Worm (Caenorhabditis elegans) whole organism, mixed stage, embryonic: ENCODE data around the gene hsd-2.

Source experiments
- M03D4.4 ChIP-seq: sonication (generic microtip); optimal IDR thresholded peaks from 2 replicates; lab custom pipeline; 2017; ENCODE audit warnings: mild to moderate bottlenecking, missing genetic modification characterization, missing compliant biosample characterization
- bed-3 ChIP-seq: fragments of 200-800 bp; sonication (Bioruptor generic); optimal IDR thresholded peaks from 3 replicates; lab custom pipeline; 2018; ENCODE audit warnings: mild to moderate bottlenecking, missing genetic modification characterization, moderate library complexity, missing compliant biosample characterization
- blmp-1 ChIP-seq: fragments of 150-350 bp; optimal IDR thresholded peaks from 2 replicates; lab custom pipeline; 2014; ENCODE audit warnings: missing biosample characterization, missing genetic modification characterization
- ceh-43 ChIP-seq: fragments of 200-800 bp; sonication (Bioruptor generic); optimal IDR thresholded peaks from 2 replicates; lab custom pipeline; 2018; ENCODE audit warnings: mild to moderate bottlenecking, missing genetic modification characterization, moderate library complexity, missing compliant biosample characterization
- ceh-83 ChIP-seq: fragments of 200-800 bp; sonication (Bioruptor generic); optimal IDR thresholded peaks from 2 replicates; lab custom pipeline; 2018; ENCODE audit warnings: mild to moderate bottlenecking, missing genetic modification characterization, missing compliant biosample characterization
- ces-1 ChIP-seq: fragments of 150-350 bp; optimal IDR thresholded peaks from 2 replicates; lab custom pipeline; 2014; ENCODE audit warnings: missing biosample characterization, missing genetic modification reagents, missing genetic modification characterization
- cnd-1 ChIP-seq: fragments of 200-800 bp; sonication (Bioruptor generic); optimal IDR thresholded peaks from 2 replicates; lab custom pipeline; 2018; ENCODE audit warnings: mild to moderate bottlenecking, missing genetic modification characterization, missing compliant biosample characterization
- drap-1 ChIP-seq: fragments of 200-800 bp; sonication (Bioruptor generic); optimal IDR thresholded peaks from 3 replicates; lab custom pipeline; 2018; ENCODE audit warnings: mild to moderate bottlenecking, missing genetic modification characterization, missing compliant biosample characterization
- elt-1 ChIP-seq: sonication (generic microtip); optimal IDR thresholded peaks from 2 replicates; lab custom pipeline; 2017; ENCODE audit warnings: missing genetic modification characterization, mild to moderate bottlenecking, missing compliant biosample characterization, antibody characterized with exemption, moderate library complexity, borderline replicate concordance; ENCODE audit not compliant: insufficient read depth
- elt-3 ChIP-seq: fragments of 150-350 bp; optimal IDR thresholded peaks from 2 replicates; lab custom pipeline; 2014; ENCODE audit warnings: missing biosample characterization, missing genetic modification characterization
- flh-1 ChIP-seq: fragments of 200-800 bp; sonication (Bioruptor generic); optimal IDR thresholded peaks from 2 replicates; lab custom pipeline; 2018; ENCODE audit warnings: mild to moderate bottlenecking, missing genetic modification characterization, moderate library complexity, missing compliant biosample characterization
- ham-2 ChIP-seq: fragments of 200-800 bp; sonication (Bioruptor generic); optimal IDR thresholded peaks from 2 replicates; lab custom pipeline; 2018; ENCODE audit warnings: mild to moderate bottlenecking, missing genetic modification characterization, missing compliant biosample characterization
- hlh-1 ChIP-seq: fragments of 150-350 bp; optimal IDR thresholded peaks from 2 replicates; lab custom pipeline; 2014; ENCODE audit warnings: missing biosample characterization, missing genetic modification reagents, missing genetic modification characterization
- lin-13 ChIP-seq: fragments of 150-350 bp; optimal IDR thresholded peaks from 2 replicates; lab custom pipeline; 2014; ENCODE audit warnings: missing biosample characterization, missing genetic modification characterization
- lin-32 ChIP-seq: fragments of 200-800 bp; sonication (Bioruptor generic); optimal IDR thresholded peaks from 2 replicates; lab custom pipeline; 2018; ENCODE audit warnings: mild to moderate bottlenecking, missing genetic modification characterization, missing compliant biosample characterization
- lsy-2 ChIP-seq: fragments of 150-350 bp; optimal IDR thresholded peaks from 2 replicates; lab custom pipeline; 2014; ENCODE audit warnings: missing biosample characterization, missing genetic modification characterization
- mab-5 ChIP-seq: fragments of 150-350 bp; optimal IDR thresholded peaks from 2 replicates; lab custom pipeline; 2014; ENCODE audit warnings: missing biosample characterization, missing genetic modification characterization
- nhr-12 ChIP-seq: fragments of 150-350 bp; optimal IDR thresholded peaks from 2 replicates; lab custom pipeline; 2014; ENCODE audit warnings: missing biosample characterization, missing genetic modification characterization
- nhr-2 ChIP-seq: fragments of 150-350 bp; optimal IDR thresholded peaks from 2 replicates; lab custom pipeline; 2014; ENCODE audit warnings: missing biosample characterization, missing genetic modification characterization
- nhr-237 ChIP-seq: fragments of 150-350 bp; optimal IDR thresholded peaks from 2 replicates; lab custom pipeline; 2014; ENCODE audit warnings: missing biosample characterization, missing genetic modification characterization
- nhr-28 ChIP-seq: fragments of 150-350 bp; optimal IDR thresholded peaks from 2 replicates; lab custom pipeline; 2014; ENCODE audit warnings: missing biosample characterization, missing genetic modification characterization
- nhr-76 ChIP-seq: sonication (generic microtip); optimal IDR thresholded peaks from 2 replicates; lab custom pipeline; 2017; ENCODE audit warnings: missing biosample characterization, missing genetic modification characterization
- pha-4 ChIP-seq: fragments of 150-350 bp; optimal IDR thresholded peaks from 2 replicates; lab custom pipeline; 2018; ENCODE audit warnings: missing biosample characterization, missing genetic modification reagents, missing genetic modification characterization
- sem-2 ChIP-seq: fragments of 200-800 bp; sonication (Bioruptor generic); optimal IDR thresholded peaks from 2 replicates; lab custom pipeline; 2018; ENCODE audit warnings: mild to moderate bottlenecking, missing genetic modification characterization, missing compliant biosample characterization
- snpc-4 ChIP-seq: fragments of 150-350 bp; optimal IDR thresholded peaks from 2 replicates; lab custom pipeline; 2014; ENCODE audit warnings: missing biosample characterization, missing genetic modification characterization
- sptf-1 ChIP-seq: sonication (generic microtip); optimal IDR thresholded peaks from 2 replicates; lab custom pipeline; 2017; ENCODE audit warnings: mild to moderate bottlenecking, missing genetic modification characterization, moderate library complexity, missing compliant biosample characterization
- tbx-8 ChIP-seq: fragments of 200-800 bp; sonication (Bioruptor generic); optimal IDR thresholded peaks from 2 replicates; lab custom pipeline; 2018; ENCODE audit warnings: mild to moderate bottlenecking, missing genetic modification characterization, moderate library complexity, missing compliant biosample characterization
- unc-39 ChIP-seq: fragments of 150-350 bp; optimal IDR thresholded peaks from 2 replicates; lab custom pipeline; 2014; ENCODE audit warnings: missing biosample characterization, missing genetic modification characterization
- unc-62 ChIP-seq: fragments of 150-350 bp; optimal IDR thresholded peaks from 2 replicates; lab custom pipeline; 2014; ENCODE audit warnings: missing biosample characterization, missing genetic modification reagents, missing genetic modification characterization
- zip-8 ChIP-seq: fragments of 150-350 bp; optimal IDR thresholded peaks from 2 replicates; lab custom pipeline; 2014; ENCODE audit warnings: missing biosample characterization, missing genetic modification characterization
- ztf-11 ChIP-seq: fragments of 150-350 bp; optimal IDR thresholded peaks from 2 replicates; lab custom pipeline; 2014; ENCODE audit warnings: missing biosample characterization, missing genetic modification characterization

hsd-2 gene

ce11 chrX:4972039-4972581, 32.9 kb upstream of the hsd-2 start:
- TF ChIP-seq unc-62 (GFP tag; lab: Kevin White, UChicago): peak; percentile 25
- TF ChIP-seq tbx-8: peak; percentile 27
- TF ChIP-seq ham-2 (GFP tag; lab: Kevin White, UChicago): peak; percentile 5
- TF ChIP-seq hlh-1: peak; percentile 96
- TF ChIP-seq bed-3 (GFP tag; lab: Kevin White, UChicago): no peak
- no peak for TF ChIP-seq unc-39
- TF ChIP-seq elt-1 (tag; lab: Kevin White, UChicago): peak; percentile 12
- no peak for TF ChIP-seq sem-2 (GFP tag; lab: Kevin White, UChicago)
- peak; percentile 73 for TF ChIP-seq cnd-1 (tag; lab: Kevin White, UChicago)
- TF ChIP-seq lin-13: peak; percentile 55
- TF ChIP-seq lin-32 (GFP tag; lab: Kevin White, UChicago): peak; percentile 88
- TF ChIP-seq sptf-1: peak; percentile 43

- TF ChIP-seq nhr-28 (no peak), nhr-12 (tag; lab: Kevin White, UChicago) (no peak), cnd-1 (tag; lab: Kevin White, UChicago) (no peak), drap-1 (no peak), elt-1 (tag; lab: Kevin White, UChicago) (no peak), tbx-8 (no peak), ceh-83 (GFP tag; lab: Kevin White, UChicago) (no peak), elt-3 (tag; lab: Kevin White, UChicago) (no peak), flh-1 (GFP tag; lab: Kevin White, UChicago) (no peak), ham-2 (GFP tag; lab: Kevin White, UChicago) (no peak), nhr-76 (tag; lab: Kevin White, UChicago) (no peak), ces-1 (GFP tag; lab: Kevin White, UChicago) (no peak), snpc-4 (tag; lab: Kevin White, UChicago) (no peak), pha-4 (no peak), mab-5 (tag; lab: Kevin White, UChicago) (no peak), sem-2 (GFP tag; lab: Kevin White, UChicago) (no peak), nhr-237 (no peak), unc-62 (GFP tag; lab: Kevin White, UChicago) (no peak), lin-13 (no peak)
- TF ChIP-seq, all 35 proteins: peak for 0
Observed at ce11 chrX:4974486-4974885, 30.6 kb upstream of the hsd-2 start.

- TF ChIP-seq nhr-2 (tag; lab: Kevin White, UChicago): no peak
- TF ChIP-seq unc-39: no peak
- no peak for TF ChIP-seq hlh-1
- no peak for TF ChIP-seq blmp-1 (tag; lab: Kevin White, UChicago)
- no peak for TF ChIP-seq lin-32 (GFP tag; lab: Kevin White, UChicago)
- no peak for TF ChIP-seq ceh-43
Observed at ce11 chrX:4976530-4976929, 28.5 kb upstream of the hsd-2 start, which contains the start of gene lfi-1. lfi-1 (plus strand) TSS chrX:4976830.

- TF ChIP-seq elt-1 (tag; lab: Kevin White, UChicago) (no peak), M03D4.4 (peak; percentile 21), cnd-1 (tag; lab: Kevin White, UChicago) (peak; percentile 22), ces-1 (GFP tag; lab: Kevin White, UChicago) (peak; percentile 64), ceh-43 (no peak)
Observed at ce11 chrX:4978103-4978502, 26.9 kb upstream of the hsd-2 start.

- TF ChIP-seq zip-8 (tag; lab: Kevin White, UChicago) (no peak), ztf-11 (tag; lab: Kevin White, UChicago) (no peak), lsy-2 (tag; lab: Kevin White, UChicago) (no peak), ceh-83 (GFP tag; lab: Kevin White, UChicago) (no peak), drap-1 (no peak)
Observed at ce11 chrX:4979060-4979459, 26.0 kb upstream of the hsd-2 start.
